Fruit fly (Drosophila melanogaster) whole organism, wandering third instar larva: ENCODE results near the gene CG5107.

Experiments used
- Abd-B ChIP-seq: fragments of >200 bp; optimal IDR thresholded peaks from 2 replicates; lab custom pipeline; 2017; ENCODE audit warnings: missing biosample characterization, missing genetic modification characterization
- Dfd ChIP-seq: fragments of >200 bp; optimal IDR thresholded peaks from 2 replicates; lab custom pipeline; 2017; ENCODE audit warnings: missing biosample characterization, missing genetic modification characterization
- Hnf4 ChIP-seq: fragments of 200-800 bp; sonication (Bioruptor generic); optimal IDR thresholded peaks from 2 replicates; lab custom pipeline; 2016; ENCODE audit warnings: missing biosample characterization, mild to moderate bottlenecking, missing genetic modification characterization
- Hr78 ChIP-seq: fragments of >200 bp; optimal IDR thresholded peaks from 2 replicates; lab custom pipeline; 2017; ENCODE audit warnings: missing biosample characterization, missing genetic modification characterization
- N ChIP-seq: fragments of >200 bp; optimal IDR thresholded peaks from 2 replicates; lab custom pipeline; 2018; ENCODE audit warnings: missing biosample characterization, missing external identifiers, missing genetic modification characterization
- dmrt93B ChIP-seq: fragments of 200-800 bp; sonication (Bioruptor generic); optimal IDR thresholded peaks from 2 replicates; lab custom pipeline; 2018; ENCODE audit warnings: missing biosample characterization, mild to moderate bottlenecking, missing genetic modification characterization
- dsf ChIP-seq: sonication (Bioruptor generic); optimal IDR thresholded peaks from 2 replicates; lab custom pipeline; 2016; ENCODE audit warnings: missing biosample characterization, missing genetic modification characterization, borderline replicate concordance
- lola ChIP-seq: fragments of >200 bp; optimal IDR thresholded peaks from 2 replicates; lab custom pipeline; 2017; ENCODE audit warnings: missing biosample characterization, missing genetic modification characterization

DNA sequence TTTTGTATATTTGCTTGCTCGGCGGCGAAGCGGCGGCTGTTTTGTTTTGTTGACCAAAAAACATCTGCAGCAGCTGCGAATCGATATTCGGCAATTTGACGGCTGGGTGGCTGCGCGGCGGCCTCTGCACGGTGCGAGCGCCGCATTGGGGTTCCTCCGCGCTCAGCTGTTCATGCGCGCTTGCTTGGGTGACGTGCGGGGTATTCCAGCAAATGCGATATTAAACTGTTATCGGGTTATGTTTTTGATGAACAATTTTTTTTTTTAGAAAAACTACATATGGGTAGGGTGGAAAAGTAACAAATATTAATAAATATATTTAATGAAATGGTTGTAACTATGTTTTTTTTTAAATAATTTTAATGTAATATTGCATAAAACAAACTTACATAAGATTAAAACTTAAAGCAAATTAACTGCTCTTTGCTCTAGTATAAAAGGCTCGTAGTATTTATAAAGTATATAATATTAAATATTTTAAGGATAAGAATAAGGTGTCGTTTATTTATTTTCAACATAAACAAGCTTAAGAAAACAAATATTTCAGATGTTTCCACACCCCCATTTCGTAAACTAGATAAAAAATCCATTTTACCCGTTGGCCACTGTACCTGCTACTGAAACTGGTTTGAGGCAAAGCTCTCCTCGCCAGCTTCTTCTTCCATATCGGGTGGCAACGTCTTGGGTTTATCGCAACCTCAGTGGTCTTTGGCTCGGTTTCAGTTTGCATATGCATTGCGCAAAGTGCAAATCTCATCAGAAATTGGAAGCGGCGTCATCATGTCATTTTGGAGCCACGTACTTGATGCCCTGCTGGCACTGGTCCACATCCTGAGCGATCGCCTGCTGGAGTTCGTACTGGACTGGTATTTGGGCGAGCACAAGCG, 14.0 kb upstream of the CG5107 start, which contains the start of the genes Gnpat and CG5112:
- TF ChIP-seq Abd-B (GFP tag; lab: Kevin White, UChicago) (no peak), Dfd (GFP tag; lab: Kevin White, UChicago) (no peak), N (GFP tag; lab: Kevin White, UChicago) (peak; percentile 25), lola (no peak), Hnf4 (peak; percentile 50), dmrt93B (GFP tag; lab: Kevin White, UChicago) (peak; percentile 28), dsf (GFP tag; lab: Kevin White, UChicago) (no peak), Hr78 (GFP tag; lab: Kevin White, UChicago) (no peak)
